Worm (Caenorhabditis elegans): ENCODE data around the gene kel-1.

ce11 chrII:11688643-11689042, at the start of gene kel-1:
- TF ChIP-seq F13C5.2 (tag; optimal IDR thresholded peaks at IDR 0.05) (no peak), ets-7 (tag; optimal IDR thresholded peaks at IDR 0.05) (no peak), flt-1 (GFP tag; IDR thresholded peaks at IDR 0.05) (no peak), tra-4 (tag; optimal IDR thresholded peaks at IDR 0.05) (no peak), aly-1 (tag; optimal IDR thresholded peaks at IDR 0.05) (no peak), pes-1 (GFP tag; IDR thresholded peaks at IDR 0.05) (no peak), tbx-37 (GFP tag; conservative IDR thresholded peaks at IDR 0.05) (no peak)
